Fruit fly (Drosophila melanogaster) whole organism, embryonic: ENCODE data around the gene Mtr3.

Experiments used
- CG2678 ChIP-seq: fragments of 200-800 bp; sonication (Bioruptor generic); optimal IDR thresholded peaks from 3 replicates; lab custom pipeline; 2019; ENCODE audit warnings: missing biosample characterization, mild to moderate bottlenecking, missing genetic modification characterization, moderate library complexity
- Hand ChIP-seq: fragments of 200-800 bp; sonication (Bioruptor generic); optimal IDR thresholded peaks from 2 replicates; lab custom pipeline; 2017; ENCODE audit warnings: mild to moderate bottlenecking, missing biosample characterization, missing genetic modification reagents, missing genetic modification characterization
- ac ChIP-seq: fragments of 200-800 bp; sonication (Bioruptor generic); optimal IDR thresholded peaks from 3 replicates; lab custom pipeline; 2017; ENCODE audit warnings: missing biosample characterization, mild to moderate bottlenecking, missing genetic modification characterization

dm6 chr3L:19953612-19954011, 40.1 kb upstream of the Mtr3 start, which contains the start of gene CG42655:
- TF ChIP-seq CG2678 (no peak), ac (no peak), Hand (GFP tag; lab: Kevin White, UChicago) (no peak)
